Fruit fly (Drosophila melanogaster) whole organism: ENCODE measurements around the gene mRpL23.

Experiments
- EcR ChIP-seq, 2 experiments: fragments of >200 bp; optimal IDR thresholded peaks; 2 replicates each; lab custom pipeline; 2017; ENCODE audit warnings: missing biosample characterization in 2 of 2, missing genetic modification characterization in 2 of 2, missing genetic modification reagents in 2 of 2
- psq ChIP-seq: fragments of >200 bp; optimal IDR thresholded peaks from 2 replicates; lab custom pipeline; 2017
- usp ChIP-seq: fragments of >200 bp; optimal IDR thresholded peaks from 2 replicates; lab custom pipeline; 2017; ENCODE audit warnings: missing biosample characterization, missing genetic modification characterization, mixed read lengths

DNA sequence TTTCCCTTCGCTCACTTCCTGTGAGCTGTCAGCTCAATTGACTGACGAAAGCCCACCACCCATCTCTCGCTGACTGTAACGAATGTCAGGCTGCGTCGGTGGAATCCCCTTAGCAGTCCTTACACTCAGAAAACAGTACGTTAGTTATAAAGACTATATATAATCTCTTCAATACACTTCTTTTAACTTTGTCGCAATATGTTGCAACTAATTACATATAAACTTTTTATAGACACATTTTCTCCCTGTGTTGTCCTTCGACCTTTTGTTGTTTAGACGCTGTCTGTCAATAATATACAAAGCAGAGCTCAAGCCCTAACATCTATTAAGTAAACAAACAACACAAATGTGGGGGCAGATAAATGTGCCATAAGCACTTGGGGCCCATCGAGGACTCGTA lies 47.6 kb upstream of the mRpL23 start:
- no peak for TF ChIP-seq usp (GFP tag; lab: Kevin White, UChicago)
- no peak for TF ChIP-seq psq (lab: Kevin White, UChicago)
- TF ChIP-seq EcR (GFP tag; optimal IDR thresholded peaks at IDR 0.05; lab: Kevin White, UChicago) = no peak
